Worm (Caenorhabditis elegans): ENCODE results near the gene T14B4.9.

Gene T14B4.9

ce11 chrII:6707496-6708260 lies 25.9 kb downstream of the T14B4.9 start (continued):
- TF ChIP-seq unc-86 (tag; optimal IDR thresholded peaks at IDR 0.05) (peak; percentile 5), ztf-4 (tag; optimal IDR thresholded peaks at IDR 0.05) (no peak)

ce11 chrII:6706552-6707091 lies 27.0 kb downstream of the T14B4.9 start:
- TF ChIP-seq ceh-82 (tag; optimal IDR thresholded peaks at IDR 0.05) = no peak
- TF ChIP-seq fkh-10 (GFP tag; optimal IDR thresholded peaks at IDR 0.05) = peak; percentile 39
- peak; percentile 64 for TF ChIP-seq lin-14 (GFP tag; optimal IDR thresholded peaks at IDR 0.05)
- no peak for TF ChIP-seq ces-1 (GFP tag; optimal IDR thresholded peaks at IDR 0.05)
- TF ChIP-seq tbx-2 (tag; optimal IDR thresholded peaks at IDR 0.05) = peak; percentile 21

ce11 chrII:6705593-6706228 lies 27.9 kb downstream of the T14B4.9 start, which contains the start of gene rpy-1:
Gene rpy-1, minus strand, starts transcription at chrII:6705643.
- TF ChIP-seq rnt-1 (tag; optimal IDR thresholded peaks at IDR 0.05) (peak; percentile 60), nhr-85 (tag) (peak; percentile 7), lsy-2 (tag; optimal IDR thresholded peaks at IDR 0.05) (peak; percentile 36 to 51), nhr-19 (GFP tag; conservative IDR thresholded peaks at IDR 0.05) (0 out of 2 replicates have a peak, but pooled peaks have one; percentile 13), elt-3 (tag; optimal IDR thresholded peaks at IDR 0.05) (no peak), zag-1 (tag; optimal IDR thresholded peaks at IDR 0.05) (no peak), lir-3 (tag; optimal IDR thresholded peaks at IDR 0.05; ENCODE audit: poor library complexity) (no peak), pax-3 (tag; optimal IDR thresholded peaks at IDR 0.05) (no peak), isw-1 (GFP tag; IDR thresholded peaks at IDR 0.05) (no peak), ceh-90 (tag; optimal IDR thresholded peaks at IDR 0.05) (no peak), sup-37 (GFP tag; optimal IDR thresholded peaks at IDR 0.05) (no peak), ama-1 (optimal IDR thresholded peaks at IDR 0.05) (no peak), blmp-1 (tag; optimal IDR thresholded peaks at IDR 0.05) (peak; percentile 9), ces-1 (GFP tag; optimal IDR thresholded peaks at IDR 0.05) (no peak), elt-2 (tag; optimal IDR thresholded peaks at IDR 0.05) (no peak), ztf-4 (tag; optimal IDR thresholded peaks at IDR 0.05) (peak; percentile 22), lin-39 (tag; optimal IDR thresholded peaks at IDR 0.05) (peak; percentile 61), snu-23 (GFP tag; optimal IDR thresholded peaks at IDR 0.05) (peak; percentile 36), sox-4 (tag; optimal IDR thresholded peaks at IDR 0.05) (no peak), nhr-71 (tag; optimal IDR thresholded peaks at IDR 0.05) (peak; percentile 68), fos-1 (tag; optimal IDR thresholded peaks at IDR 0.05) (no peak), nhr-20 (tag; optimal IDR thresholded peaks at IDR 0.05) (peak; percentile 21), lin-14 (GFP tag; optimal IDR thresholded peaks at IDR 0.05) (peak; percentile 76), dsc-1 (tag; optimal IDR thresholded peaks at IDR 0.05) (peak; percentile 58), C34B4.2 (tag; optimal IDR thresholded peaks at IDR 0.05) (no peak), efl-1 (optimal IDR thresholded peaks at IDR 0.05) (no peak), efl-1 (GFP tag; optimal IDR thresholded peaks at IDR 0.05 in 1 of 2) (peak in 1 of 2 experiments; percentile 41)

ce11 chrII:6701497-6701896 lies 32.1 kb downstream of the T14B4.9 start, which contains the start of gene C18H9.6:
Gene C18H9.6, minus strand, starts transcription at chrII:6701625.
- TF ChIP-seq skn-1 (tag; optimal IDR thresholded peaks at IDR 0.05) = no peak
- peak; percentile 86 for TF ChIP-seq elt-2 (tag; optimal IDR thresholded peaks at IDR 0.05)
- TF ChIP-seq jun-1 (tag; optimal IDR thresholded peaks at IDR 0.05) = no peak
- TF ChIP-seq F16B12.6 (tag; optimal IDR thresholded peaks at IDR 0.05) = no peak
- no peak for TF ChIP-seq ceh-88 (GFP tag; IDR thresholded peaks at IDR 0.05)
- TF ChIP-seq lin-35 (GFP tag; optimal IDR thresholded peaks at IDR 0.05) = no peak

All from whole organism, L1 larva.